Worm (Caenorhabditis elegans) whole organism, early embryonic: ENCODE measurements around the gene F55C9.5.

Experiments used
- ama-1 ChIP-seq: fragments of 150-350 bp; optimal IDR thresholded peaks from 2 replicates; lab custom pipeline; 2014
- ceh-36 ChIP-seq: sonication (generic microtip); optimal IDR thresholded peaks from 2 replicates; lab custom pipeline; 2016; ENCODE audit warnings: missing genetic modification characterization, inconsistent platforms, missing compliant biosample characterization
- hnd-1 ChIP-seq: sonication (generic microtip); optimal IDR thresholded peaks from 2 replicates; lab custom pipeline; 2016; ENCODE audit warnings: missing genetic modification characterization, missing compliant biosample characterization
- pes-1 ChIP-seq: fragments of 200-800 bp; sonication (Bioruptor generic); IDR thresholded peaks from 2 replicates; pipeline ENCODE4 v1.3.6; 2022; ENCODE audit warnings: missing genetic modification reagents, missing genetic modification characterization, missing compliant biosample characterization

DNA sequence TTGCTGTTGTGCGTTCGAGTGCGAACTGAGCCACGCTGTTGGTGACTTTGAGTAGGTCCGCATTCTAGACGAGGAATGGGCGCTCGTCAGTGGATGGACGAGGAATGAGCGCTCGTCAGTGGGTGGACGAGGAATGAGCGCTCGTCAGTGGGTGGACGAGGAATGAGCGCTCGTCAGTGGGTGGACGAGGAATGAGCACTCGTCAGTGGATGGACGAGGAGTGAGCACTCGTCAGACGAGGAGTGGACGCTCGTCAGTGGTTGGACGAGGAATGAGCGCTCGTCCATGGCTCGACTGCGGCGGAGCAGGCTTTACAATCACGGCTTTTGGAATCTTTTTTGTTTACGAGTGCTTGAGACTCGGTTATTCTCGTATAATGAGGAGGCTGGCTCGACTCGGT is 14.4 kb downstream of the F55C9.5 start:
- TF ChIP-seq ceh-36 (tag; lab: Kevin White, UChicago) (no peak), pes-1 (GFP tag; lab: Robert Waterston, UW) (no peak), ama-1 (no peak), hnd-1 (tag; lab: Kevin White, UChicago) (no peak)
